Fruit fly (Drosophila melanogaster) S2 (cell line): ENCODE data around the gene Ipo9.

ENCODE experiments used
- CG8478 ChIP-seq: fragments of >200 bp; optimal IDR thresholded peaks from 2 replicates; lab custom pipeline; 2018
- CTCF ChIP-seq, 2 experiments: fragments of >200 bp; optimal IDR thresholded peaks; 2 replicates each; lab custom pipeline; 2018

DNA sequence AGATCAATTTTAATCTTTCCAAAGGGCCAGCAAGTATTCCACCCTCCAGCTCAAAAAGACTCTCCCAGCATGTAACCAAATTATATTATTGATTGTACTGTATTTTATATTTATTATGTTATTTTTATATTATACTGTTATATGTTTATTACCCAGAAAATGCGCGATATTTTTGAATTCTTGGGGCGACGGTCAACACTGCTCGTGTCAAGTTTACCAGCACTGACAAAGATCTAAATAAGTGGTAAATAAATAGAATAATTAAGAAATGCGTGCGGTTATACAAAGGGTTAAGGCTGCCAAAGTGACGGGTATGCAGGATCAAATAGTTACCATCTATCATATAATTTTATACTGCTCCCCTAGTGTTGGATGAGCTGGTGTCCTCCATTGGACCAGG is 17.5 kb downstream of the Ipo9 start, which contains the start of gene Dtd:
- no peak for TF ChIP-seq CG8478 (lab: Kevin White, UChicago)
- no peak for TF ChIP-seq CTCF (optimal IDR thresholded peaks at IDR 0.05; lab: Kevin White, UChicago)
